Worm (Caenorhabditis elegans) whole organism, late embryonic: ENCODE data around the gene F54H5.2.

ENCODE experiments used
- F13H6.1 ChIP-seq: sonication (generic microtip); optimal IDR thresholded peaks from 2 replicates; lab custom pipeline; 2016; ENCODE audit warnings: missing genetic modification characterization, missing compliant biosample characterization
- K09A11.1 ChIP-seq: sonication (generic microtip); optimal IDR thresholded peaks from 2 replicates; lab custom pipeline; 2017; ENCODE audit warnings: antibody characterized with exemption, mild to moderate bottlenecking, missing genetic modification characterization, missing compliant biosample characterization; ENCODE audit not compliant: insufficient read depth
- ama-1 ChIP-seq: fragments of 150-350 bp; optimal IDR thresholded peaks from 2 replicates; lab custom pipeline; 2014
- ceh-24 ChIP-seq: sonication (generic microtip); optimal IDR thresholded peaks from 2 replicates; lab custom pipeline; 2016; ENCODE audit warnings: mild to moderate bottlenecking, missing genetic modification characterization, missing compliant biosample characterization
- dmd-4 ChIP-seq: sonication (generic microtip); optimal IDR thresholded peaks from 2 replicates; lab custom pipeline; 2016; ENCODE audit warnings: borderline replicate concordance, missing genetic modification characterization, missing compliant biosample characterization
- dve-1 ChIP-seq: sonication (generic microtip); optimal IDR thresholded peaks from 2 replicates; lab custom pipeline; 2017; ENCODE audit warnings: antibody characterized with exemption, mild to moderate bottlenecking, missing genetic modification characterization, missing compliant biosample characterization
- fkh-10 ChIP-seq: fragments of 150-350 bp; optimal IDR thresholded peaks from 2 replicates; lab custom pipeline; 2014; ENCODE audit warnings: missing biosample characterization, missing genetic modification reagents, missing genetic modification characterization
- hlh-8 ChIP-seq: sonication (generic microtip); optimal IDR thresholded peaks from 2 replicates; lab custom pipeline; 2016; ENCODE audit warnings: missing genotype, missing genetic modification characterization, missing compliant biosample characterization
- lin-11 ChIP-seq: fragments of 200-800 bp; sonication (Bioruptor generic); optimal IDR thresholded peaks from 2 replicates; lab custom pipeline; 2018; ENCODE audit warnings: mild to moderate bottlenecking, missing genetic modification characterization, missing compliant biosample characterization
- nfya-1 ChIP-seq: sonication (generic microtip); optimal IDR thresholded peaks from 2 replicates; lab custom pipeline; 2017; ENCODE audit warnings: missing genetic modification characterization, mild to moderate bottlenecking, missing compliant biosample characterization, antibody characterized with exemption, moderate library complexity
- nhr-11 ChIP-seq: fragments of 150-350 bp; optimal IDR thresholded peaks from 2 replicates; lab custom pipeline; 2014; ENCODE audit warnings: missing biosample characterization, missing genetic modification characterization
- pag-3 ChIP-seq: sonication (generic microtip); optimal IDR thresholded peaks from 2 replicates; lab custom pipeline; 2016; ENCODE audit warnings: missing compliant biosample characterization, missing genetic modification characterization, borderline replicate concordance
- sox-4 ChIP-seq: sonication (generic microtip); optimal IDR thresholded peaks from 2 replicates; lab custom pipeline; 2017; ENCODE audit warnings: mild to moderate bottlenecking, missing genetic modification characterization, inconsistent platforms, missing compliant biosample characterization
- unc-86 ChIP-seq: sonication (generic microtip); optimal IDR thresholded peaks from 2 replicates; lab custom pipeline; 2016; ENCODE audit warnings: missing genetic modification characterization, missing compliant biosample characterization

- TF ChIP-seq fkh-10 (GFP tag; lab: Kevin White, UChicago) (no peak), ama-1 (lab: Kevin White, UChicago) (no peak), K09A11.1 (no peak), nfya-1 (tag; lab: Kevin White, UChicago) (peak; percentile 34), sox-4 (tag; lab: Kevin White, UChicago) (no peak), dve-1 (tag; lab: Kevin White, UChicago) (no peak), F13H6.1 (tag; lab: Kevin White, UChicago) (no peak), nhr-11 (tag; lab: Kevin White, UChicago) (no peak), hlh-8 (no peak), lin-11 (tag; lab: Kevin White, UChicago) (no peak), unc-86 (tag; lab: Kevin White, UChicago) (no peak), pag-3 (tag; lab: Kevin White, UChicago) (no peak), ceh-24 (tag; lab: Kevin White, UChicago) (no peak), dmd-4 (tag; lab: Kevin White, UChicago) (no peak)
These were observed 26.3 kb upstream of the F54H5.2 start, which contains the start of gene vps-33.2 for ce11 chrII:6600973-6601372.
